Fruit fly (Drosophila melanogaster) S2 (cell line): ENCODE results near the gene CG15406.

Source experiments
- CG8478 ChIP-seq: fragments of >200 bp; optimal IDR thresholded peaks from 2 replicates; lab custom pipeline; 2018
- CTCF ChIP-seq, 2 experiments: fragments of >200 bp; optimal IDR thresholded peaks; 2 replicates each; lab custom pipeline; 2018

- TF ChIP-seq CG8478 (lab: Kevin White, UChicago) (no peak), CTCF (optimal IDR thresholded peaks at IDR 0.05; lab: Kevin White, UChicago) (no peak)
These were observed 14.4 kb upstream of the CG15406 start, which contains the start of gene CG9664 for dm6 chr2L:3294572-3294971.
